Worm (Caenorhabditis elegans): ENCODE data around the gene daf-36.

daf-36 gene

ce11 chrV:10178166-10178565 lies 47.3 kb downstream of the daf-36 start:
- TF ChIP-seq unc-62 (GFP tag; optimal IDR thresholded peaks at IDR 0.05), result no peak

- no peak for TF ChIP-seq unc-62 (GFP tag; optimal IDR thresholded peaks at IDR 0.05)
These were observed 50.9 kb downstream of the daf-36 start for ce11 chrV:10174632-10175075.

DNA sequence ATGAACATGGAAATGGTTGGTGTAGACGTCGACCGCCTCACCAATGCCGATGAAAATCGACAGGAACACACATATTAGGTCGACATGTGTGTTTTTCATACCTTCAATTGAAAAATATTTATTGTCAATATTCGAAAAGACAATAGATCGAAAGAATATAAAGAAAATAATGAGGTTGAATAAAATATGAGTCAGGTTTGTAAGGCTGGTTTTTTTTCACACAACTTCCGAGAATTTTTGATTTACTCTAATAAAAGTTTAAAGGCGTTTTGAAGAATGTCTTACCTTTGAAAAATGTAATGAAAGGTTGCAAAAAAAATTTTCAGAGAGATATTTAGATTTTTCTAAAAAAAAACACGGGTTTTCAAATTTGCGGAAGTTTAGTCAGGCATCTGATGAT lies 51.9 kb downstream of the daf-36 start, which contains the start of gene egl-3:
egl-3 (minus strand) TSS at position 101 of the 400 bp plus-strand sequence.
- no peak for TF ChIP-seq unc-62 (GFP tag; optimal IDR thresholded peaks at IDR 0.05)
